Worm (Caenorhabditis elegans) whole organism, L2 larva: ENCODE data around the gene EGAP2.2.

Experiments
- F13H6.1 ChIP-seq: sonication (generic microtip); optimal IDR thresholded peaks from 2 replicates; lab custom pipeline; 2016; ENCODE audit warnings: missing genetic modification characterization, missing compliant biosample characterization
- ama-1 ChIP-seq: fragments of 150-350 bp; optimal IDR thresholded peaks from 2 replicates; lab custom pipeline; 2018; ENCODE audit warnings: inconsistent platforms
- lin-11 ChIP-seq: fragments of 150-350 bp; sonication (generic microtip); optimal IDR thresholded peaks from 2 replicates; lab custom pipeline; 2014; ENCODE audit warnings: missing biosample characterization, missing genetic modification characterization, inconsistent platforms, mixed read lengths
- mab-5 ChIP-seq: fragments of 150-350 bp; optimal IDR thresholded peaks from 2 replicates; lab custom pipeline; 2014; ENCODE audit warnings: missing biosample characterization, missing genetic modification characterization
- skn-1 ChIP-seq: sonication (generic microtip); optimal IDR thresholded peaks from 2 replicates; lab custom pipeline; 2017; ENCODE audit warnings: missing biosample characterization, missing genetic modification characterization
- unc-39 ChIP-seq: fragments of 150-350 bp; optimal IDR thresholded peaks from 2 replicates; lab custom pipeline; 2014; ENCODE audit warnings: missing biosample characterization, missing genetic modification characterization
- unc-62 ChIP-seq: fragments of 150-350 bp; optimal IDR thresholded peaks from 2 replicates; lab custom pipeline; 2014; ENCODE audit warnings: missing biosample characterization, missing genetic modification reagents, missing genetic modification characterization

ce11 chrII:5187934-5188333 is 41.8 kb upstream of the EGAP2.2 start:
- TF ChIP-seq unc-39 (tag; lab: Kevin White, UChicago) (no peak), unc-62 (GFP tag; lab: Kevin White, UChicago) (no peak), ama-1 (lab: Kevin White, UChicago) (no peak), mab-5 (tag; lab: Kevin White, UChicago) (no peak), lin-11 (tag; lab: Kevin White, UChicago) (no peak), skn-1 (no peak), F13H6.1 (tag; lab: Kevin White, UChicago) (no peak)
